Fruit fly (Drosophila melanogaster): ENCODE data around the gene Pdp.

Pdp gene

dm6 chrX:7691947-7692739 is 42.3 kb downstream of the Pdp start (continued):
- TF ChIP-seq CG7839 (tag; optimal IDR thresholded peaks at IDR 0.05) = peak; percentile 94
- peak; percentile 10 for TF ChIP-seq CG8281 (tag; optimal IDR thresholded peaks at IDR 0.05)
- TF ChIP-seq E2f2 (GFP tag; IDR thresholded peaks at IDR 0.05) = peak; percentile 25; the same call in 1 of the 2 replicates
- peak; percentile 64 for TF ChIP-seq Hr3 (GFP tag; optimal IDR thresholded peaks at IDR 0.05)
- peak; percentile 88 for TF ChIP-seq CG7556 (GFP tag; optimal IDR thresholded peaks at IDR 0.05)
- peak; percentile 12; the same call in 1 of the 2 replicates for TF ChIP-seq MBD-R2 (GFP tag; IDR thresholded peaks at IDR 0.05)
- TF ChIP-seq Usf (GFP tag; optimal IDR thresholded peaks at IDR 0.05) = no peak
- peak; percentile 33 for TF ChIP-seq da (GFP tag; optimal IDR thresholded peaks at IDR 0.05)
- TF ChIP-seq zfh2 (GFP tag; optimal IDR thresholded peaks at IDR 0.05) = peak; percentile 67
- TF ChIP-seq CG12659 (GFP tag; optimal IDR thresholded peaks at IDR 0.05) = peak; percentile 77
- TF ChIP-seq CG10462 (GFP tag; optimal IDR thresholded peaks at IDR 0.05) = peak; percentile 55
- no peak for TF ChIP-seq br (optimal IDR thresholded peaks at IDR 0.05)
- peak; percentile 6 for TF ChIP-seq gcm2 (GFP tag; optimal IDR thresholded peaks at IDR 0.05)
- TF ChIP-seq CG2129 (GFP tag; IDR thresholded peaks at IDR 0.05; ENCODE audit: partially characterized antibody) = no peak
- peak; percentile 78 for TF ChIP-seq CG4424 (GFP tag; optimal IDR thresholded peaks at IDR 0.05)
- peak; percentile 68 for TF ChIP-seq CG9817 (tag; optimal IDR thresholded peaks at IDR 0.05)
- TF ChIP-seq fd64A (GFP tag; optimal IDR thresholded peaks at IDR 0.05) = peak; percentile 20
- TF ChIP-seq Asciz (GFP tag; optimal IDR thresholded peaks at IDR 0.05) = peak; percentile 63
- peak; percentile 93 for TF ChIP-seq Atf6 (GFP tag; IDR thresholded peaks at IDR 0.05)
- peak; percentile 94 for TF ChIP-seq Ets65A (GFP tag)
- no peak for TF ChIP-seq HmgD (GFP tag; optimal IDR thresholded peaks at IDR 0.05)
- no peak for TF ChIP-seq ato (GFP tag; IDR thresholded peaks at IDR 0.05; ENCODE audit: partially characterized antibody)
- peak; percentile 92 for TF ChIP-seq Med (GFP tag)
- peak; percentile 21 for TF ChIP-seq vfl (GFP tag; optimal IDR thresholded peaks at IDR 0.05)
- TF ChIP-seq exex (tag; optimal IDR thresholded peaks at IDR 0.05) = no peak
- TF ChIP-seq Adf1 (GFP tag; IDR thresholded peaks at IDR 0.05) = peak; percentile 95
- peak; percentile 79 for TF ChIP-seq lab (GFP tag; optimal IDR thresholded peaks at IDR 0.05)
- peak; percentile 14 for TF ChIP-seq TFAM (GFP tag; optimal IDR thresholded peaks at IDR 0.05)
- peak; percentile 63 for TF ChIP-seq CG1647 (GFP tag; optimal IDR thresholded peaks at IDR 0.05)
- TF ChIP-seq CG11247 (GFP tag; IDR thresholded peaks at IDR 0.05) = peak; percentile 15; the same call in 1 of the 2 replicates
- peak; percentile 22; the same call in 1 of the 3 replicates for TF ChIP-seq CG11560 (tag; IDR thresholded peaks at IDR 0.05)
- TF ChIP-seq CG9437 (GFP tag; optimal IDR thresholded peaks at IDR 0.05) = peak; percentile 66
- no peak for TF ChIP-seq CG11085 (GFP tag; IDR thresholded peaks at IDR 0.05)
- TF ChIP-seq CG6254 (GFP tag; optimal IDR thresholded peaks at IDR 0.05) = peak; percentile 2
- TF ChIP-seq CG14014 (GFP tag; IDR thresholded peaks at IDR 0.05) = peak; percentile 73
- TF ChIP-seq GATAe (GFP tag; conservative IDR thresholded peaks at IDR 0.05) = peak; percentile 56
- peak; percentile 3 for TF ChIP-seq CG30431 (GFP tag; optimal IDR thresholded peaks at IDR 0.05)
- peak; percentile 56 for TF ChIP-seq BtbVII (GFP tag; optimal IDR thresholded peaks at IDR 0.05)
- peak; percentile 45; the same call in 1 of the 3 replicates for TF ChIP-seq CG34422 (GFP tag; IDR thresholded peaks at IDR 0.05)
- peak; percentile 97 for TF ChIP-seq nom (GFP tag; optimal IDR thresholded peaks at IDR 0.05)
- peak; percentile 48 for TF ChIP-seq org-1 (GFP tag; optimal IDR thresholded peaks at IDR 0.05)
- peak; percentile 19 for TF ChIP-seq Vsx1 (GFP tag; optimal IDR thresholded peaks at IDR 0.05)
- peak; percentile 73 for TF ChIP-seq NfI (GFP tag; optimal IDR thresholded peaks at IDR 0.05)
- peak; percentile 88 for TF ChIP-seq gem (tag; optimal IDR thresholded peaks at IDR 0.05)
- peak; percentile 95 for TF ChIP-seq sens (GFP tag)
- no peak for TF ChIP-seq pzg (GFP tag; optimal IDR thresholded peaks at IDR 0.05)
- no peak for TF ChIP-seq ERR (GFP tag; optimal IDR thresholded peaks at IDR 0.05)
- TF ChIP-seq pnt (GFP tag; optimal IDR thresholded peaks at IDR 0.05) = peak; percentile 52
- no peak for TF ChIP-seq bowl (GFP tag; IDR thresholded peaks at IDR 0.05)
